Worm (Caenorhabditis elegans) whole organism, L2 larva: ENCODE measurements around the gene cest-5.2.
"Not testable (repeated sequence)": the region's sequence is repeated elsewhere in the genome, so short reads cannot be mapped to it uniquely, and the experiment has no call there.

Experiments
- C34F6.9 ChIP-seq: fragments of 150-350 bp; optimal IDR thresholded peaks from 2 replicates; lab custom pipeline; 2014; ENCODE audit warnings: missing biosample characterization, missing genetic modification characterization
- R02D3.7 ChIP-seq: fragments of 150-350 bp; optimal IDR thresholded peaks from 2 replicates; lab custom pipeline; 2014; ENCODE audit warnings: missing biosample characterization, missing genetic modification characterization
- blmp-1 ChIP-seq: sonication (generic microtip); optimal IDR thresholded peaks from 2 replicates; lab custom pipeline; 2017; ENCODE audit warnings: missing genetic modification characterization, mild to moderate bottlenecking, missing compliant biosample characterization, antibody characterized with exemption, moderate library complexity; ENCODE audit not compliant: insufficient read depth
- ceh-16 ChIP-seq: fragments of 150-350 bp; optimal IDR thresholded peaks from 2 replicates; lab custom pipeline; 2014; ENCODE audit warnings: missing biosample characterization, missing genetic modification characterization
- crh-2 ChIP-seq: sonication (generic microtip); optimal IDR thresholded peaks from 2 replicates; lab custom pipeline; 2017; ENCODE audit warnings: missing biosample characterization, missing genetic modification characterization
- dmd-4 ChIP-seq: sonication (generic microtip); optimal IDR thresholded peaks from 2 replicates; lab custom pipeline; 2017; ENCODE audit warnings: missing biosample characterization, missing genetic modification characterization
- elt-1 ChIP-seq: fragments of 150-350 bp; optimal IDR thresholded peaks from 2 replicates; lab custom pipeline; 2014; ENCODE audit warnings: missing biosample characterization, missing genetic modification characterization
- elt-3 ChIP-seq: sonication (generic microtip); optimal IDR thresholded peaks from 2 replicates; lab custom pipeline; 2017; ENCODE audit warnings: missing biosample characterization, missing genetic modification characterization
- fos-1 ChIP-seq: fragments of 150-350 bp; optimal IDR thresholded peaks from 2 replicates; lab custom pipeline; 2014; ENCODE audit warnings: missing biosample characterization, missing genetic modification characterization
- lin-11 ChIP-seq: fragments of 150-350 bp; sonication (generic microtip); optimal IDR thresholded peaks from 2 replicates; lab custom pipeline; 2014; ENCODE audit warnings: missing biosample characterization, missing genetic modification characterization, inconsistent platforms, mixed read lengths
- lin-13 ChIP-seq: fragments of 150-350 bp; optimal IDR thresholded peaks from 2 replicates; lab custom pipeline; 2014; ENCODE audit warnings: missing biosample characterization, missing genetic modification reagents, missing genetic modification characterization
- lin-39 ChIP-seq: fragments of 150-350 bp; optimal IDR thresholded peaks from 2 replicates; lab custom pipeline; 2014; ENCODE audit warnings: missing biosample characterization, missing genetic modification reagents, missing genetic modification characterization
- mbf-1 ChIP-seq: sonication (generic microtip); optimal IDR thresholded peaks from 2 replicates; lab custom pipeline; 2017; ENCODE audit warnings: missing biosample characterization, missing genetic modification characterization
- nhr-12 ChIP-seq: fragments of 150-350 bp; optimal IDR thresholded peaks from 2 replicates; lab custom pipeline; 2014; ENCODE audit warnings: missing biosample characterization, missing genetic modification characterization
- nhr-129 ChIP-seq: fragments of 150-350 bp; optimal IDR thresholded peaks from 2 replicates; lab custom pipeline; 2014; ENCODE audit warnings: missing biosample characterization, missing genetic modification characterization
- nhr-23 ChIP-seq: fragments of 150-350 bp; optimal IDR thresholded peaks from 2 replicates; lab custom pipeline; 2014; ENCODE audit warnings: missing biosample characterization, missing genetic modification reagents, missing genetic modification characterization
- nhr-237 ChIP-seq: fragments of 150-350 bp; optimal IDR thresholded peaks from 2 replicates; lab custom pipeline; 2014; ENCODE audit warnings: missing biosample characterization, missing genetic modification characterization
- nhr-6 ChIP-seq: fragments of 150-350 bp; optimal IDR thresholded peaks from 2 replicates; lab custom pipeline; 2014; ENCODE audit warnings: missing biosample characterization, missing genetic modification characterization
- nhr-77 ChIP-seq: fragments of 150-350 bp; optimal IDR thresholded peaks from 2 replicates; lab custom pipeline; 2014; ENCODE audit warnings: missing biosample characterization, missing genetic modification characterization
- peb-1 ChIP-seq: fragments of 150-350 bp; optimal IDR thresholded peaks from 2 replicates; lab custom pipeline; 2014; ENCODE audit warnings: missing biosample characterization, missing genetic modification characterization
- sem-4 ChIP-seq: fragments of 150-350 bp; optimal IDR thresholded peaks from 2 replicates; lab custom pipeline; 2014; ENCODE audit warnings: missing biosample characterization, missing genetic modification reagents, missing genetic modification characterization
- sma-9 ChIP-seq, 2 experiments: fragments of 150-350 bp in 1 of 2; sonication (generic microtip) in 1 of 2; optimal IDR thresholded peaks; 2 replicates each; lab custom pipeline; 2014 to 2016; ENCODE audit warnings: missing genetic modification characterization in 2 of 2, mild to moderate bottlenecking in 1 of 2, missing biosample characterization in 1 of 2, missing compliant biosample characterization in 1 of 2, missing genetic modification reagents in 1 of 2, moderate library complexity in 1 of 2
- snpc-4 ChIP-seq: fragments of 150-350 bp; optimal IDR thresholded peaks from 2 replicates; lab custom pipeline; 2014; ENCODE audit warnings: missing biosample characterization, missing genetic modification characterization
- unc-39 ChIP-seq: fragments of 150-350 bp; optimal IDR thresholded peaks from 2 replicates; lab custom pipeline; 2014; ENCODE audit warnings: missing biosample characterization, missing genetic modification characterization
- unc-55 ChIP-seq: fragments of 150-350 bp; sonication (generic microtip); optimal IDR thresholded peaks from 3 replicates; lab custom pipeline; 2014; ENCODE audit warnings: missing biosample characterization, missing genetic modification reagents, missing genetic modification characterization
- zag-1 ChIP-seq: fragments of 150-350 bp; optimal IDR thresholded peaks from 2 replicates; lab custom pipeline; 2014; ENCODE audit warnings: missing biosample characterization, missing genetic modification characterization
- ztf-11 ChIP-seq: sonication (generic microtip); optimal IDR thresholded peaks from 2 replicates; lab custom pipeline; 2017; ENCODE audit warnings: missing biosample characterization, missing genetic modification characterization
- ztf-4 ChIP-seq: fragments of 150-350 bp; optimal IDR thresholded peaks from 2 replicates; lab custom pipeline; 2014; ENCODE audit warnings: missing biosample characterization, missing genetic modification characterization

Gene cest-5.2

ce11 chrIV:6601213-6601724 is 26.5 kb downstream of the cest-5.2 start, which contains the start of gene sup-36:
TSS of gene sup-36 (plus strand) at chrIV:6601674.
- TF ChIP-seq fos-1 (tag; lab: Kevin White, UChicago) (peak; percentile 47), nhr-12 (tag; lab: Kevin White, UChicago) (no peak), dmd-4 (tag; lab: Kevin White, UChicago) (no peak), nhr-237 (tag; lab: Kevin White, UChicago) (no peak), blmp-1 (tag; lab: Kevin White, UChicago) (no peak), nhr-129 (tag; lab: Kevin White, UChicago) (peak; percentile 62), unc-55 (GFP tag; lab: Kevin White, UChicago) (peak; percentile 74), sma-9 (GFP tag; optimal IDR thresholded peaks at IDR 0.05; lab: Kevin White, UChicago) (peak; percentile 18), sma-9 (tag; optimal IDR thresholded peaks at IDR 0.05; lab: Kevin White, UChicago) (no peak), C34F6.9 (tag; lab: Kevin White, UChicago) (peak; percentile 51), ztf-4 (tag; lab: Kevin White, UChicago) (no peak), ztf-11 (no peak), crh-2 (tag; lab: Kevin White, UChicago) (peak; percentile 12)

- TF ChIP-seq sem-4 (tag; lab: Kevin White, UChicago): no peak
- no peak for TF ChIP-seq sma-9 (GFP tag; optimal IDR thresholded peaks at IDR 0.05; lab: Kevin White, UChicago)
- TF ChIP-seq sma-9 (tag; optimal IDR thresholded peaks at IDR 0.05; lab: Kevin White, UChicago): no peak
- no peak for TF ChIP-seq nhr-237 (tag; lab: Kevin White, UChicago)
- TF ChIP-seq nhr-77: no peak
- TF ChIP-seq zag-1: no peak
- no peak for TF ChIP-seq unc-39 (tag; lab: Kevin White, UChicago)
- TF ChIP-seq ztf-11: no peak
- TF ChIP-seq nhr-6 (tag; lab: Kevin White, UChicago): no peak
- TF ChIP-seq peb-1 (tag; lab: Kevin White, UChicago): no peak
- TF ChIP-seq lin-39 (tag; lab: Kevin White, UChicago): no peak
Measured at ce11 chrIV:6599447-6599846, 28.3 kb downstream of the cest-5.2 start, which contains the start of gene F38A5.8. TSS of gene F38A5.8 (plus strand) at chrIV:6599747.

- not testable (repeated sequence) for TF ChIP-seq sma-9 (GFP tag; optimal IDR thresholded peaks at IDR 0.05; lab: Kevin White, UChicago); sma-9 (tag; optimal IDR thresholded peaks at IDR 0.05; lab: Kevin White, UChicago); nhr-237 (tag; lab: Kevin White, UChicago); nhr-12 (tag; lab: Kevin White, UChicago)
Measured at ce11 chrIV:6598740-6599139, 29.0 kb downstream of the cest-5.2 start, which contains the start of gene nspb-5. TSS of gene nspb-5 (plus strand) at chrIV:6599040.

- TF ChIP-seq R02D3.7 (tag; lab: Kevin White, UChicago); nhr-6 (tag; lab: Kevin White, UChicago); unc-55 (GFP tag; lab: Kevin White, UChicago): not testable (repeated sequence)
Measured at ce11 chrIV:6597918-6598317, 29.8 kb downstream of the cest-5.2 start, which contains the start of gene nspb-4. TSS of gene nspb-4 (plus strand) at chrIV:6598218.

ce11 chrIV:6597298-6597697 is 30.4 kb downstream of the cest-5.2 start, which contains the start of gene F38A5.6:
TSS of gene F38A5.6 (minus strand) at chrIV:6597398.
- TF ChIP-seq sma-9 (GFP tag; optimal IDR thresholded peaks at IDR 0.05; lab: Kevin White, UChicago) (no peak), sma-9 (tag; optimal IDR thresholded peaks at IDR 0.05; lab: Kevin White, UChicago) (no peak), R02D3.7 (tag; lab: Kevin White, UChicago) (no peak), C34F6.9 (tag; lab: Kevin White, UChicago) (no peak), nhr-23 (tag; lab: Kevin White, UChicago) (no peak), sem-4 (tag; lab: Kevin White, UChicago) (no peak)

ce11 chrIV:6595912-6596311 is 31.8 kb downstream of the cest-5.2 start, which contains the start of gene F38A5.22:
TSS of gene F38A5.22 (minus strand) at chrIV:6595940.
- TF ChIP-seq nhr-6 (tag; lab: Kevin White, UChicago) (no peak), nhr-23 (tag; lab: Kevin White, UChicago) (no peak), lin-11 (tag; lab: Kevin White, UChicago) (no peak), mbf-1 (tag; lab: Kevin White, UChicago) (no peak), R02D3.7 (tag; lab: Kevin White, UChicago) (no peak), nhr-237 (tag; lab: Kevin White, UChicago) (no peak), sma-9 (GFP tag; optimal IDR thresholded peaks at IDR 0.05; lab: Kevin White, UChicago) (no peak), sma-9 (tag; optimal IDR thresholded peaks at IDR 0.05; lab: Kevin White, UChicago) (no peak), ztf-11 (no peak), lin-13 (GFP tag; lab: Kevin White, UChicago) (no peak), snpc-4 (tag; lab: Kevin White, UChicago) (no peak), elt-1 (tag; lab: Kevin White, UChicago) (no peak), crh-2 (tag; lab: Kevin White, UChicago) (no peak), elt-3 (tag; lab: Kevin White, UChicago) (no peak), lin-39 (tag; lab: Kevin White, UChicago) (no peak), ceh-16 (tag; lab: Kevin White, UChicago) (no peak)
